Fruit fly (Drosophila melanogaster): ENCODE measurements around the gene CG15443.

DNA sequence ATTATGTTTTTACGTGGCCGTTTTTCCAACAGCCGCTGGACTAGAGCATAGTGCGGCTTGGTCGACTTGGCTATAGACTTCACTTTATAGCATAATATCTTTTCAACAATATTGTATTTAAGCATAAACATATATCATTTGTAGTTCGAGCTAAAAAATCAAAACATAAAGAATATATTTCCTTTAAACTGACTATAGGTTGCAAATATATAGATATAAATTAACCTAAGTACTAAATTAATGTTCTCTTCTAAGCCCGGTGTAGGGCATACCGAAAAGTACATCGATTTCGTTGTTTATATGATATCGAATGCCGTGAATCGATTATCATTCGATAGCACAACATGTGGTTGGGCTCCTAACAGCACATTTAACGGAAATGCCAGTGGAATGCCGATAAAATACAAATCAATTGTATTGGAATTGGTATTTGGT lies 14.6 kb downstream of the CG15443 start, which contains the start of gene MFS18:
- TF ChIP-seq CG1621 (tag; optimal IDR thresholded peaks at IDR 0.05) (peak; percentile 85), CG10631 (GFP tag; optimal IDR thresholded peaks at IDR 0.05) (peak; percentile 97), fkh (GFP tag; optimal IDR thresholded peaks at IDR 0.05) (peak; percentile 76), CG6854 (GFP tag; optimal IDR thresholded peaks at IDR 0.05) (peak; percentile 96), Gug (GFP tag; IDR thresholded peaks at IDR 0.05) (peak; percentile 99), esn (GFP tag; optimal IDR thresholded peaks at IDR 0.05) (peak; percentile 98), Eip75B (GFP tag; optimal IDR thresholded peaks at IDR 0.05) (peak; percentile 92), topi (GFP tag; optimal IDR thresholded peaks at IDR 0.05) (peak; percentile 95), Lpt (GFP tag; optimal IDR thresholded peaks at IDR 0.05) (peak; percentile 93), CG6276 (GFP tag; optimal IDR thresholded peaks at IDR 0.05) (peak; percentile 98)

Measured in whole organism, prepupa.